Worm (Caenorhabditis elegans): ENCODE results near the gene his-3.

- no peak for TF ChIP-seq dao-5 (tag; optimal IDR thresholded peaks at IDR 0.05)
- TF ChIP-seq him-1 (tag; optimal IDR thresholded peaks at IDR 0.05): no peak
These were observed 38.3 kb upstream of the his-3 start, which contains the start of gene nhr-63 for ce11 chrV:16002288-16002687.
